Worm (Caenorhabditis elegans): Measurements from ENCODE around the gene F44F4.15.

- no peak for TF ChIP-seq ama-1 (optimal IDR thresholded peaks at IDR 0.05)
- no peak for TF ChIP-seq ceh-13 (GFP tag; optimal IDR thresholded peaks at IDR 0.05)
- no peak for TF ChIP-seq F13C5.2 (tag; optimal IDR thresholded peaks at IDR 0.05)
- no peak for TF ChIP-seq scrt-1 (GFP tag; IDR thresholded peaks at IDR 0.05)
- TF ChIP-seq pes-1 (GFP tag; IDR thresholded peaks at IDR 0.05), result no peak
- no peak for TF ChIP-seq ets-7 (tag; optimal IDR thresholded peaks at IDR 0.05)
- TF ChIP-seq B0310.2 (tag; optimal IDR thresholded peaks at IDR 0.05), result no peak
- TF ChIP-seq hmbx-1 (tag; optimal IDR thresholded peaks at IDR 0.05), result no peak
- TF ChIP-seq tbx-37 (GFP tag; conservative IDR thresholded peaks at IDR 0.05), result no peak
Observed at ce11 chrII:10925804-10926570, 11.5 kb downstream of the F44F4.15 start, which contains the start of gene metr-1.
